Fruit fly (Drosophila melanogaster) whole organism, pupa: ENCODE data around the gene CG31493.

Experiments
- CG12605 ChIP-seq: fragments of 200-800 bp; sonication (Bioruptor generic); IDR thresholded peaks from 2 replicates; pipeline ENCODE4 v1.3.6; 2022; ENCODE audit warnings: missing biosample characterization, missing genetic modification characterization
- CG13204 ChIP-seq: fragments of 200-800 bp; sonication (Bioruptor generic); optimal IDR thresholded peaks from 2 replicates; lab custom pipeline; 2018; ENCODE audit warnings: missing biosample characterization, mild to moderate bottlenecking, missing genetic modification characterization, moderate library complexity
- CG15710 ChIP-seq: fragments of 200-800 bp; sonication (Bioruptor generic); optimal IDR thresholded peaks from 2 replicates; lab custom pipeline; 2018; ENCODE audit warnings: missing biosample characterization, mild to moderate bottlenecking, missing genetic modification characterization, moderate library complexity
- CG32121 ChIP-seq: fragments of 200-800 bp; sonication (Bioruptor generic); IDR thresholded peaks from 2 replicates; pipeline ENCODE4 v1.3.6; 2022; ENCODE audit warnings: missing biosample characterization, missing genetic modification characterization
- CG34367 ChIP-seq: fragments of 200-800 bp; sonication (Bioruptor generic); optimal IDR thresholded peaks from 2 replicates; lab custom pipeline; 2018; ENCODE audit warnings: missing biosample characterization, mild to moderate bottlenecking, missing genetic modification characterization
- CG8301 ChIP-seq: fragments of 200-800 bp; sonication (Bioruptor generic); optimal IDR thresholded peaks from 2 replicates; lab custom pipeline; 2018; ENCODE audit warnings: missing biosample characterization, mild to moderate bottlenecking, missing genetic modification characterization
- D1 ChIP-seq: fragments of 200-800 bp; sonication (Bioruptor generic); optimal IDR thresholded peaks from 2 replicates; lab custom pipeline; 2018; ENCODE audit warnings: missing biosample characterization, mild to moderate bottlenecking, missing genetic modification characterization, moderate library complexity
- EcR ChIP-seq: fragments of 200-800 bp; sonication (Bioruptor generic); optimal IDR thresholded peaks from 3 replicates; lab custom pipeline; 2019; ENCODE audit warnings: missing biosample characterization, missing genetic modification characterization, mild to moderate bottlenecking, moderate library complexity, missing genetic modification reagents
- Ets98B ChIP-seq: fragments of 200-800 bp; sonication (Bioruptor generic); IDR thresholded peaks from 2 replicates; pipeline ENCODE4 v1.3.6; 2022; ENCODE audit warnings: missing biosample characterization, missing genetic modification characterization
- Pif1A ChIP-seq: fragments of 200-800 bp; sonication (Bioruptor generic); optimal IDR thresholded peaks from 3 replicates; lab custom pipeline; 2016; ENCODE audit warnings: missing biosample characterization, missing genetic modification characterization
- Pif1B ChIP-seq: fragments of 200-800 bp; sonication (Bioruptor generic); optimal IDR thresholded peaks from 3 replicates; lab custom pipeline; 2016; ENCODE audit warnings: missing biosample characterization, missing genetic modification characterization
- Snoo ChIP-seq: fragments of 200-800 bp; sonication (Bioruptor generic); optimal IDR thresholded peaks from 3 replicates; lab custom pipeline; 2017; ENCODE audit warnings: missing biosample characterization, mild to moderate bottlenecking, missing genetic modification characterization, inconsistent platforms
- rn ChIP-seq: fragments of 200-800 bp; sonication (Bioruptor generic); IDR thresholded peaks from 2 replicates; pipeline ENCODE4 v1.3.6; 2022; ENCODE audit warnings: missing biosample characterization, missing genetic modification characterization

DNA sequence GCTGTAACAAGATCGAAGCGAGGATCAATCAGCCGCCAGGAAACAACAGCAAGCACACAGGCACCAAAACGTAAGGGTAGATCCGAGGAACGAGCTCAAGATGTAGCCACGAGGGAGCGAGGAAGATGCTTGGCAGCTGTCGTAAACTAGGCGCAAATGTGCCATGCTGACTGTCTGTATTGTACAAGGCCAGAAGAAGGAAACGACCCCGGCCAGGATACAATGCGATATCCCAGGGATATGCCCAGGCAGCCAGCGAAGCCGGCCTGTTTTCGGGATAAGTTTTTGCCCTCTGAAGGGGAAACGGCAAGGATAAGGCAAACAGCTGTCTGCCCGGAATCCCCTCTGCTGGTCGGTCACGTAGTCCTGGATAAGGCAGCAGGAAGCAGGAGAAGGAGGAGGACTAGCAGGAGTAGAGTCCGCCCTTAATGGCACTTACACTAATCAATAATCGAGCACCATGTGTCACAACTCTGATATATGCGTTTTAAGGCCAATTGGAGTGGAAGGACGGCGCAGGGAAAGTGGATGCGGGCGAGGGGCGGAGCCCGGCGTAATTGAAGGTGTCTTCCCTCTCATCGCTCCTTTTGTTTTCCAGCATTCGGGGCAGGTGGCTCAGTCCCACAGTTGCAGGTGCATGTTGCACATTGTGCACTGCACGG is 25.7 kb upstream of the CG31493 start:
- no peak for TF ChIP-seq EcR (GFP tag; lab: Kevin White, UChicago)
- TF ChIP-seq D1 (tag; lab: Kevin White, UChicago): no peak
- TF ChIP-seq CG12605 (GFP tag; lab: Robert Waterston, UW): no peak
- no peak for TF ChIP-seq Pif1B
- TF ChIP-seq CG32121 (GFP tag; lab: Robert Waterston, UW): no peak
- no peak for TF ChIP-seq CG8301 (tag; lab: Kevin White, UChicago)
- no peak for TF ChIP-seq Pif1A (GFP tag; lab: Kevin White, UChicago)
- no peak for TF ChIP-seq CG13204 (GFP tag; lab: Kevin White, UChicago)
- TF ChIP-seq CG34367 (tag; lab: Kevin White, UChicago): no peak
- TF ChIP-seq Snoo (tag; lab: Kevin White, UChicago): no peak
- TF ChIP-seq rn (GFP tag; lab: Robert Waterston, UW): no peak
- TF ChIP-seq Ets98B (GFP tag; lab: Robert Waterston, UW): no peak
- no peak for TF ChIP-seq CG15710 (tag; lab: Kevin White, UChicago)
